Worm (Caenorhabditis elegans): Measurements from ENCODE around the gene dro-1.

ce11 chrIII:13393239-13393638, 50.8 kb downstream of the dro-1 start, which contains the start of gene dnj-17:
- TF ChIP-seq lir-3 (tag; optimal IDR thresholded peaks at IDR 0.05): no peak
- no peak for TF ChIP-seq tag-97 (GFP tag; IDR thresholded peaks at IDR 0.05)
- TF ChIP-seq lin-15B (tag; optimal IDR thresholded peaks at IDR 0.05): no peak
- no peak for TF ChIP-seq zag-1 (tag; optimal IDR thresholded peaks at IDR 0.05)
- no peak for TF ChIP-seq Y48G9A.11 (GFP tag; IDR thresholded peaks at IDR 0.05)
- TF ChIP-seq ceh-28 (tag; optimal IDR thresholded peaks at IDR 0.05): no peak
- no peak for TF ChIP-seq nhr-76 (tag; optimal IDR thresholded peaks at IDR 0.05)
- TF ChIP-seq ceh-82 (tag; optimal IDR thresholded peaks at IDR 0.05): no peak
- no peak for TF ChIP-seq zfp-2 (tag; optimal IDR thresholded peaks at IDR 0.05)
- TF ChIP-seq lin-13 (GFP tag; optimal IDR thresholded peaks at IDR 0.05): no peak
- TF ChIP-seq nhr-25 (tag; optimal IDR thresholded peaks at IDR 0.05; ENCODE audit: borderline replicate concordance, insufficient read depth): no peak
- no peak for TF ChIP-seq lsy-2 (tag; optimal IDR thresholded peaks at IDR 0.05)
- TF ChIP-seq snpc-4 (tag; optimal IDR thresholded peaks at IDR 0.05): no peak

Measured in whole organism, L4 larva.